Fruit fly (Drosophila melanogaster): ENCODE results near the gene Rac1.
A peak's percentile ranks its signal among the peaks of the same experiment; 100 is the strongest.

The Rac1 gene

dm6 chr3L:1295693-1296092 lies 6.8 kb downstream of the Rac1 start, which contains the start of gene Rabex-5 (continued):
- TF ChIP-seq croc (GFP tag; conservative IDR thresholded peaks at IDR 0.05) = no peak
- TF ChIP-seq sisA (GFP tag; IDR thresholded peaks at IDR 0.05) = 0 out of 2 replicates have a peak, but pooled peaks have one; percentile 13
- no peak for TF ChIP-seq CG17385 (GFP tag; optimal IDR thresholded peaks at IDR 0.05)
- peak; percentile 48 for TF ChIP-seq tin (GFP tag; optimal IDR thresholded peaks at IDR 0.05)
- TF ChIP-seq CG1602 (GFP tag; optimal IDR thresholded peaks at IDR 0.05) = no peak
- no peak for TF ChIP-seq Fer2 (tag; optimal IDR thresholded peaks at IDR 0.05)
- 0 out of 4 replicates have a peak, but pooled peaks have one; percentile 15 for TF ChIP-seq chinmo (GFP tag; IDR thresholded peaks at IDR 0.05; ENCODE audit: partially characterized antibody)
- no peak for TF ChIP-seq pan (optimal IDR thresholded peaks at IDR 0.05)
- TF ChIP-seq pan (GFP tag; optimal IDR thresholded peaks at IDR 0.05 in 1 of 2, IDR thresholded peaks at IDR 0.05 in 1 of 2) = peak in 1 of 2 experiments; percentile 37
- peak; percentile 8 for TF ChIP-seq NC2α (GFP tag; optimal IDR thresholded peaks at IDR 0.05)
- peak; percentile 65 for TF ChIP-seq CG12659 (GFP tag; optimal IDR thresholded peaks at IDR 0.05)
- TF ChIP-seq Chrac-16 (GFP tag; optimal IDR thresholded peaks at IDR 0.05) = peak; percentile 3
- TF ChIP-seq Opbp (GFP tag; IDR thresholded peaks at IDR 0.05; ENCODE audit: partially characterized antibody) = peak; percentile 89
- TF ChIP-seq p53 (GFP tag; optimal IDR thresholded peaks at IDR 0.05) = peak; percentile 68
- peak; percentile 88 for TF ChIP-seq pzg (GFP tag; optimal IDR thresholded peaks at IDR 0.05)
- TF ChIP-seq CG13296 (GFP tag; optimal IDR thresholded peaks at IDR 0.05) = no peak
- TF ChIP-seq CG33557 (GFP tag; optimal IDR thresholded peaks at IDR 0.05) = no peak
- peak; percentile 88 for TF ChIP-seq row (GFP tag; IDR thresholded peaks at IDR 0.05)
- 0 out of 3 replicates have a peak, but pooled peaks have one; percentile 18 for TF ChIP-seq H15 (GFP tag; IDR thresholded peaks at IDR 0.05)
- TF ChIP-seq CG10543 (GFP tag; optimal IDR thresholded peaks at IDR 0.05) = no peak
- peak; percentile 23 for TF ChIP-seq gfzf (GFP tag; optimal IDR thresholded peaks at IDR 0.05)
- TF ChIP-seq trem (tag; optimal IDR thresholded peaks at IDR 0.05) = peak; percentile 52
- peak; percentile 19 for TF ChIP-seq CG18262 (tag; optimal IDR thresholded peaks at IDR 0.05)
- peak; percentile 89 for TF ChIP-seq BEAF-32 (GFP tag; optimal IDR thresholded peaks at IDR 0.05)
- peak; percentile 80 for TF ChIP-seq CG16813 (GFP tag; IDR thresholded peaks at IDR 0.05; ENCODE audit: partially characterized antibody)
- peak; percentile 71; the same call in 2 of the 3 replicates for TF ChIP-seq hb (GFP tag; IDR thresholded peaks at IDR 0.05; ENCODE audit: partially characterized antibody)
- no peak for TF ChIP-seq fru (optimal IDR thresholded peaks at IDR 0.05)
- TF ChIP-seq Max (GFP tag; optimal IDR thresholded peaks at IDR 0.05) = peak; percentile 49
- TF ChIP-seq wdn (GFP tag; IDR thresholded peaks at IDR 0.05) = no peak
- TF ChIP-seq CG17912 (GFP tag; optimal IDR thresholded peaks at IDR 0.05) = peak; percentile 39
- TF ChIP-seq run (tag; optimal IDR thresholded peaks at IDR 0.05) = no peak
- TF ChIP-seq CG7786 (GFP tag; optimal IDR thresholded peaks at IDR 0.05) = peak; percentile 36
- no peak for TF ChIP-seq CG10462 (GFP tag; optimal IDR thresholded peaks at IDR 0.05)
- TF ChIP-seq CG2889 (GFP tag; IDR thresholded peaks at IDR 0.05) = no peak
- TF ChIP-seq NC2β (GFP tag; optimal IDR thresholded peaks at IDR 0.05) = peak; percentile 50
- TF ChIP-seq bbx (GFP tag; IDR thresholded peaks at IDR 0.05; ENCODE audit: partially characterized antibody) = peak; percentile 89
- TF ChIP-seq CG8944 (GFP tag; optimal IDR thresholded peaks at IDR 0.05) = peak; percentile 45
- no peak for TF ChIP-seq gce (GFP tag; IDR thresholded peaks at IDR 0.05)
- no peak for TF ChIP-seq CG5245 (GFP tag; optimal IDR thresholded peaks at IDR 0.05)
- TF ChIP-seq CG4282 (GFP tag; optimal IDR thresholded peaks at IDR 0.05) = peak; percentile 20
- peak; percentile 50 for TF ChIP-seq CG2116 (GFP tag; optimal IDR thresholded peaks at IDR 0.05)
- no peak for TF ChIP-seq Tbp (GFP tag; optimal IDR thresholded peaks at IDR 0.05)
- TF ChIP-seq grau (tag; optimal IDR thresholded peaks at IDR 0.05) = peak; percentile 36
- TF ChIP-seq CG4404 (GFP tag; IDR thresholded peaks at IDR 0.05) = no peak
- TF ChIP-seq CG7987 (GFP tag; optimal IDR thresholded peaks at IDR 0.05) = peak; percentile 45
- TF ChIP-seq CG12236 (GFP tag; optimal IDR thresholded peaks at IDR 0.05) = no peak
- peak; percentile 21 for TF ChIP-seq tx (GFP tag; optimal IDR thresholded peaks at IDR 0.05)
- TF ChIP-seq CG7839 (tag; optimal IDR thresholded peaks at IDR 0.05) = no peak
- peak; percentile 15; the same call in 1 of the 2 replicates for TF ChIP-seq lmd (GFP tag; IDR thresholded peaks at IDR 0.05)
- TF ChIP-seq nerfin-2 (GFP tag; IDR thresholded peaks at IDR 0.05; ENCODE audit: partially characterized antibody) = peak; percentile 68
- TF ChIP-seq CG9932 (GFP tag; IDR thresholded peaks at IDR 0.05) = peak; percentile 70

Measured in whole organism, embryonic.